Fruit fly (Drosophila melanogaster): ENCODE results near the gene CG12702.

The CG12702 gene

dm6 chrX:19745908-19746604, 18.6 kb downstream of the CG12702 start, which contains the start of gene parvin:
parvin (plus strand) TSS chrX:19746041.
- TF ChIP-seq CTCF (optimal IDR thresholded peaks at IDR 0.05) (no peak), CG8478 (optimal IDR thresholded peaks at IDR 0.05) (no peak)

DNA sequence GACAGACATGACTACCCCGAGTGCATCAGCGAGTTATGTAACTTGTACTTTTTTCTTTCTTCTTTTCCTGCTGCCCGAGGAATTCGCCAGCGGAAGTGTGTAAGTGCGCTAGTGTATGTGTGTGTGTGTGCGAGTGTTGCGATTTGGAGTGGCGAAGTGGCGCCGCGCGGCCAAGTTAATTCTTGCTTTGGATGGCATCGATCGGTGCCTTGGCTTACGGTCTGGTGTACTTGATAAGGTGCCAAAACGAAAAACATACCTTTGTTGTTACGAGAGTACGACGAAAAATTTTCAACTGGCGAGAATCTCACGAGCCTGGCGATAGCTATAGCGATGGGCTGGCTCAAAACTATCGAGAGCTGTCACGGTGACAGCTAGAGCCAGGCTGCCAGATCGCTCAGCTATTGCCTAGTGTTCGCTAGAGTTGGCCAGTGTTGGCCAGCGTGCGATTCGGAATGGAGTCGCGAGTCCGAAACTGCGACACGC, 20.6 kb downstream of the CG12702 start, which contains the start of the genes CG18809, COX6B, CG33932 and Rpp20:
CG18809 (minus strand) TSS at position 333 of the 486 bp plus-strand sequence.
COX6B (minus strand) TSS at position 333 of the 486 bp plus-strand sequence.
CG33932 (plus strand) TSS at position 429 of the 486 bp plus-strand sequence.
Rpp20 (plus strand) TSS at position 429 of the 486 bp plus-strand sequence.
- TF ChIP-seq CTCF (optimal IDR thresholded peaks at IDR 0.05) (peak; percentile 33 to 57), CG8478 (optimal IDR thresholded peaks at IDR 0.05) (no peak)

DNA sequence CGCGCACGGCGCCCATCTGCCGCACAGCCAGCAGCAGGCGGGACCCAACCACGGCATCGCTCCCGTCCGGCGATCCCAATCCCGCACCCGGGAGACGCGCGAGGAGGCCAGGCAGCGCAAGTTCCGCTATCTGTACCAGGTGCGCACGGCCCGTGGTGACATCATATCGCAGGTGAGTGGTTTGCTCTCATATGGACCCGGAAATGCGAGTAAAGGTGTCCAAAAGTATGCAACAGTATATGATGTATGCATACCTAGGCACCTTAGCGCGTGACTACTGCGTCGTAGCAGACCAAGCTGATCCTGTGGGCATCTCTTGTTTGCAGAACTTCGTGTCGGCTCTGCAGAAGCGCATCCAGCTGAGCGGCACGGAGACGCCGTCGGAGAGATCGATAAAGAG, 26.8 kb downstream of the CG12702 start:
- TF ChIP-seq CTCF (optimal IDR thresholded peaks at IDR 0.05) (no peak), CG8478 (optimal IDR thresholded peaks at IDR 0.05) (no peak)

dm6 chrX:19735270-19735669, 29.4 kb downstream of the CG12702 start, which contains the start of gene CG14234:
CG14234 (plus strand) TSS chrX:19735570.
- TF ChIP-seq CTCF (optimal IDR thresholded peaks at IDR 0.05) (no peak), CG8478 (optimal IDR thresholded peaks at IDR 0.05) (no peak)

DNA sequence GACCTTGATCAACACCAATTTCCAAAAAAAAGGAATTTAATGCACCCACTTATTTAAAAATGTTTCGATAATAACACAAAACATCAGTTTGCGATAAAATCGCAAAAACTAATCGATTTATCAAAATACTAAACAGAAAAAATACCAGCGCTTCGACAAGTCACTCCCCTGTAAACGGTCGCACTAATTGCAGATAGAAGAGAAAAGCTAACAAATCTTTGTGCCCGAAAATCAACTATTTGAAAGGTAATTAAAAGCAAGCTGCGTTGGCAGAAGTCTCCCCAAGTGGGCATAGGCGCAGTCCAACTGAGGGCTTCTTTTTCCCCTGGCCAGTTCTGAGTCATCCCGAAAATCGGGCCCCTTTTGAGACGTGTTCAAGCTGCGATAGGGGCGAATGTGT, 33.8 kb downstream of the CG12702 start, which contains the start of gene AP-1-2beta:
AP-1-2beta (plus strand) TSS at position 161 of the 400 bp plus-strand sequence.
- TF ChIP-seq CTCF (optimal IDR thresholded peaks at IDR 0.05) (no peak), CG8478 (optimal IDR thresholded peaks at IDR 0.05) (no peak)

DNA sequence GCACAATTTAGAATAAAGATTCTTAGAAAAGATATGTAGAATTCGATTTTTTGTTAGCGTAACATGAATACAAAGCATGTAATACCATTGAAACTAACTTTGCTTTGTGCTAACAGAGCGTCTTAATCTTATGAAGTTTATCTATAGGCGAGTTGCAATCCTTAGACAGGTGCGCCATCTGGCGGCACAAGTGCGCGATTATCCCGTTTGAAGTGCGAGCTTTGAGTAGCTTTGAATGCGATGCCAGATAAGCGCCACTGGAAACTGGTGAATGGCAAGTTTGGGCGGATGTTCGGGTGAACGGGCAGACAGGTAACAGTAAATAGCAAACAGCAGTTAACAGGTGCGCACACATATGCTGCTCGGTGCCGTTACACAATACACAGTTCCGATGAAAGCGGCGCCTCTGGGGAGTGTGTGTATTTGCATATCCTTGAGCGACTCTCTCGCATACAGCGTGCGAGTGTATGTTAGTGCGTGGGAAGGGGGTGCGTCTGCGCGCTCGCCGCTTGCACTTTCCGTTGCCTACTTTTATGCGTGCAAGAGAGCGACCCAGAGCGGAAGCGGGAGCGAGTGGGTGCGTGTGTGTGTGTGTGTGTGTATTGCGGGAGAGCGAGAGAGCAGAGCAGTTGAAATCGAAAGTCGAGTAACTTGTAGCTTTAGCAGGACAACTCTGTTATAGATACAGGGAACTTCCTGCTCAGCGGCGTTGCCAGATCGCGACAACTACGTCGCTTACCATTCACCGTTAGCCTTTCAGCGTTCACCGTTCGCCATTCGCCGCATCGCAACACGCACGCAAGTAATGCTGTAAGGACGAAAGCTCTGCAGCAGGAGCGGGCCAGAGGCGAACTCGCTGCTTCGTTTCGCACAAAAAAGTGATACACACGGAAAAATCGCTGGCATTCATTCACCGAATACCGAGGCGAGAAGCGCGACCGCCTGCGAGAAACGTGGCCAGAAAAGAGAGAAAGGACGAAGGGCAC, 46.4 kb downstream of the CG12702 start, which contains the start of gene CG12531:
CG12531 (plus strand) TSS at position 936 of the 986 bp plus-strand sequence.
- TF ChIP-seq CTCF (optimal IDR thresholded peaks at IDR 0.05) (peak; percentile 62 to 76), CG8478 (optimal IDR thresholded peaks at IDR 0.05) (no peak)

- TF ChIP-seq CG8478 (optimal IDR thresholded peaks at IDR 0.05) (no peak), CTCF (optimal IDR thresholded peaks at IDR 0.05) (no peak)
Measured at dm6 chrX:19717041-19717440, 47.6 kb downstream of the CG12702 start.

dm6 chrX:19716325-19716917, 48.3 kb downstream of the CG12702 start:
- TF ChIP-seq CG8478 (optimal IDR thresholded peaks at IDR 0.05) (no peak), CTCF (optimal IDR thresholded peaks at IDR 0.05) (no peak)

- no peak for TF ChIP-seq CTCF (optimal IDR thresholded peaks at IDR 0.05)
Measured at dm6 chrX:19714816-19715215, 49.9 kb downstream of the CG12702 start.

DNA sequence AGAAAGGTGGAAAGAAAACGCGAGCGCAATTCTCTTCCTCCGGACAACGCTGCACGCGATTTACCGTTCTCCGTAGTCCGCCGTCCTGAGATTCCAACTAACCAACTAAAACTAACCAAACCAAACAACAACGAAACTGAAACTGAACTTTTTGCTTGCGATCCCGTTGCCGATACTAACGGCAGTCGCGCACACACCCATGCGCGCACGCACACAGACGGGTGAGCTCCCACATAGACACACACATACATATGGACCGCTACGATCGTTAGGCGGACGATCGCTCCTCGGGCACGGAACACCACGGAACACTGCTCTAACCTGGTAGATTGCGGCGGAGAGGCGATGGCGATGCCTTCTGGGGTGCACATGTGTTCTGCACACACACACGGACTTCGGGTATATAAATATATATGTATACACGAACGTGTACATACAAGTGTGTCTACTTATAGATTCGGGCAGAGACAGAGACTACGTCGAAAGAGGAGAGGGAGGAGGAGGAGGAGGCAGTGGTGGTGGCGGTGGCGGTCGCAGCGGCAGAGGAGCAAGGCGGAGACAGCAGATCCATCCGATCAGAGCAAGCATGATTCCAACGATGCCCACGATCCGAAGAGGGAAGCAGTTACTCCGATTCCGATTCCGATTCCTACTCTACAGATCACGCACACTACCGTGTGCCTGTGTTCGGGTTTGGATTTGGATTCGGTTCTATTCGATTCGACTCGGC, 51.6 kb downstream of the CG12702 start, which contains the start of gene meso18E:
meso18E (minus strand) TSS at position 148 of the 730 bp plus-strand sequence.
- no peak for TF ChIP-seq CTCF (optimal IDR thresholded peaks at IDR 0.05)
- TF ChIP-seq CG8478 (optimal IDR thresholded peaks at IDR 0.05), result no peak

DNA sequence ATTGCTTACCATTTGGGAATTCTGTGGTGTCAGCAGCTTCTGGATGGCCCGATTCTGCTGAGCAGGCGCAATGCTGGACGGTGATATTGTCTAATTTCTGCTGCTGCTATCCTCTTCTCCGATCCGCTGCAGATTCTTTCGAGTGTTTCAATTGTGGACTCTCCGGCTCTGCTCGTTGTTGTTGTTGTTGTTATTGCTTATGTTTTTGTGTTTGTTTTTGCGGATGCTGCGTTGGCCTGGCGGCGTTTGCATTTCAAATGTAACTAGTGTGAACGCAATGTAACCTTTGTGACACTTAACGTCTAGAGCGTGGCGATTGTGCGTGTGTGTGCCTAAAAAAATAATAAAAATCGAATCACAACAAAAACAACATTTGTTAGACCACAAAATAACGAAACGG, 52.7 kb downstream of the CG12702 start:
- TF ChIP-seq CG8478 (optimal IDR thresholded peaks at IDR 0.05) (no peak), CTCF (optimal IDR thresholded peaks at IDR 0.05) (no peak)

Data from S2 (cell line).